Worm (Caenorhabditis elegans) whole organism, young adult: ENCODE results near the gene srh-131.
"Not testable (repeated sequence)": the region's sequence is repeated elsewhere in the genome, so short reads cannot be mapped to it uniquely, and the experiment has no call there.

ENCODE experiments used
- B0019.2 ChIP-seq: fragments of 200-800 bp; sonication (Bioruptor generic); conservative IDR thresholded peaks from 2 replicates; pipeline ENCODE4 v1.3.6; 2022; ENCODE audit warnings: missing genetic modification reagents, missing genetic modification characterization, missing compliant biosample characterization
- D2030.7 ChIP-seq: fragments of 200-800 bp; sonication (Bioruptor generic); IDR thresholded peaks from 2 replicates; pipeline ENCODE4 v1.3.6; 2022; ENCODE audit warnings: missing genetic modification reagents, missing genetic modification characterization, missing compliant biosample characterization
- F49E8.2 ChIP-seq: sonication (generic microtip); optimal IDR thresholded peaks from 3 replicates; lab custom pipeline; 2017; ENCODE audit warnings: missing genetic modification characterization, mild to moderate bottlenecking, missing compliant biosample characterization, antibody characterized with exemption, moderate library complexity; ENCODE audit not compliant: insufficient read depth
- F55B11.4 ChIP-seq: sonication (generic microtip); optimal IDR thresholded peaks from 2 replicates; lab custom pipeline; 2016; ENCODE audit warnings: missing compliant biosample characterization, missing genetic modification characterization, borderline replicate concordance; ENCODE audit not compliant: insufficient read depth
- F57A8.1 ChIP-seq: fragments of 200-800 bp; sonication (Bioruptor generic); optimal IDR thresholded peaks from 2 replicates; lab custom pipeline; 2018; ENCODE audit warnings: mild to moderate bottlenecking, missing genetic modification characterization, moderate library complexity, missing compliant biosample characterization
- F57C9.4 ChIP-seq: sonication (generic microtip); optimal IDR thresholded peaks from 2 replicates; lab custom pipeline; 2017; ENCODE audit warnings: mild to moderate bottlenecking, missing genetic modification characterization, missing compliant biosample characterization
- T26A5.8 ChIP-seq: sonication (generic microtip); optimal IDR thresholded peaks from 2 replicates; lab custom pipeline; 2016; ENCODE audit warnings: missing genetic modification characterization, missing compliant biosample characterization
- Y56A3A.18 ChIP-seq: fragments of 200-800 bp; sonication (Bioruptor generic); IDR thresholded peaks from 2 replicates; pipeline ENCODE4 v1.3.6; 2022; ENCODE audit warnings: missing genetic modification reagents, missing genetic modification characterization, missing compliant biosample characterization
- Y67H2A.10 ChIP-seq: fragments of 200-800 bp; sonication (Bioruptor generic); conservative IDR thresholded peaks from 2 replicates; pipeline ENCODE4 v1.3.6; 2022; ENCODE audit warnings: missing genetic modification reagents, missing genetic modification characterization, missing compliant biosample characterization
- Y79H2A.3 ChIP-seq: fragments of 200-800 bp; sonication (Bioruptor generic); conservative IDR thresholded peaks from 2 replicates; pipeline ENCODE4 v1.3.6; 2022; ENCODE audit warnings: missing genetic modification reagents, missing genetic modification characterization, missing compliant biosample characterization
- atf-7 ChIP-seq: sonication (generic microtip); optimal IDR thresholded peaks from 2 replicates; lab custom pipeline; 2017; ENCODE audit warnings: mild to moderate bottlenecking, missing genetic modification characterization, missing compliant biosample characterization
- bed-1 ChIP-seq: fragments of 200-800 bp; sonication (Bioruptor generic); IDR thresholded peaks from 2 replicates; pipeline ENCODE4 v1.3.6; 2022; ENCODE audit warnings: missing genetic modification reagents, missing genetic modification characterization, missing compliant biosample characterization
- ceh-100 ChIP-seq: fragments of 200-800 bp; sonication (Bioruptor generic); IDR thresholded peaks from 2 replicates; pipeline ENCODE4 v1.3.6; 2022; ENCODE audit warnings: missing genetic modification reagents, missing genetic modification characterization, missing compliant biosample characterization
- ceh-91 ChIP-seq: fragments of 200-800 bp; sonication (Bioruptor generic); IDR thresholded peaks from 2 replicates; pipeline ENCODE4 v1.3.6; 2022; ENCODE audit warnings: missing genetic modification reagents, missing genetic modification characterization, missing compliant biosample characterization
- dox-1 ChIP-seq: fragments of 200-800 bp; sonication (Bioruptor generic); IDR thresholded peaks from 2 replicates; pipeline ENCODE4 v1.3.6; 2022; ENCODE audit warnings: missing genetic modification reagents, missing genetic modification characterization, missing compliant biosample characterization
- efl-1 ChIP-seq: fragments of 150-350 bp; optimal IDR thresholded peaks from 2 replicates; lab custom pipeline; 2014; ENCODE audit warnings: missing biosample characterization, missing genetic modification reagents, missing genetic modification characterization
- egrh-3 ChIP-seq: fragments of 200-800 bp; sonication (Bioruptor generic); IDR thresholded peaks from 2 replicates; pipeline ENCODE4 v1.3.6; 2022; ENCODE audit warnings: missing genetic modification reagents, missing genetic modification characterization, missing compliant biosample characterization
- ekl-4 ChIP-seq: fragments of 200-800 bp; sonication (Bioruptor generic); IDR thresholded peaks from 2 replicates; pipeline ENCODE4 v1.3.6; 2022; ENCODE audit warnings: missing genetic modification reagents, missing genetic modification characterization, missing compliant biosample characterization
- him-1 ChIP-seq: sonication (generic microtip); optimal IDR thresholded peaks from 2 replicates; lab custom pipeline; 2016; ENCODE audit warnings: missing genotype, missing genetic modification reagents, missing genetic modification characterization, missing compliant biosample characterization
- hsf-1 ChIP-seq: fragments of 200-800 bp; sonication (Bioruptor generic); IDR thresholded peaks from 2 replicates; pipeline ENCODE4 v1.3.6; 2022; ENCODE audit warnings: missing genetic modification reagents, missing genetic modification characterization, missing compliant biosample characterization
- let-526 ChIP-seq: fragments of 200-800 bp; sonication (Bioruptor generic); IDR thresholded peaks from 2 replicates; pipeline ENCODE4 v1.3.6; 2022; ENCODE audit warnings: missing genetic modification reagents, missing genetic modification characterization, missing compliant biosample characterization
- lin-26 ChIP-seq: fragments of 200-800 bp; sonication (Bioruptor generic); IDR thresholded peaks from 2 replicates; pipeline ENCODE4 v1.3.6; 2022; ENCODE audit warnings: missing genetic modification reagents, missing genetic modification characterization, missing compliant biosample characterization
- lin-40 ChIP-seq: sonication (generic microtip); optimal IDR thresholded peaks from 2 replicates; lab custom pipeline; 2016; ENCODE audit warnings: missing genetic modification characterization, mild to moderate bottlenecking, missing compliant biosample characterization, missing genotype, missing genetic modification reagents
- madf-6 ChIP-seq: fragments of 200-800 bp; sonication (Bioruptor generic); IDR thresholded peaks from 2 replicates; pipeline ENCODE4 v1.3.6; 2022; ENCODE audit warnings: missing genetic modification reagents, missing genetic modification characterization, missing compliant biosample characterization
- mel-28 ChIP-seq: sonication (generic microtip); optimal IDR thresholded peaks from 2 replicates; lab custom pipeline; 2016; ENCODE audit warnings: borderline replicate concordance, mild to moderate bottlenecking, missing genetic modification characterization, missing compliant biosample characterization
- mxl-1 ChIP-seq: sonication (generic microtip); optimal IDR thresholded peaks from 2 replicates; lab custom pipeline; 2016; ENCODE audit warnings: missing genetic modification characterization, missing compliant biosample characterization
- nfya-1 ChIP-seq: sonication (generic microtip); optimal IDR thresholded peaks from 2 replicates; lab custom pipeline; 2017; ENCODE audit warnings: antibody characterized with exemption, missing compliant biosample characterization, missing genetic modification characterization, borderline replicate concordance; ENCODE audit not compliant: insufficient read depth
- nfya-2 ChIP-seq: fragments of 200-800 bp; sonication (Bioruptor generic); IDR thresholded peaks from 2 replicates; pipeline ENCODE4 v1.3.6; 2022; ENCODE audit warnings: missing genetic modification reagents, missing genetic modification characterization, missing compliant biosample characterization
- nfyb-1 ChIP-seq: fragments of 200-800 bp; sonication (Bioruptor generic); IDR thresholded peaks from 2 replicates; pipeline ENCODE4 v1.3.6; 2022; ENCODE audit warnings: missing genetic modification reagents, missing genetic modification characterization, missing compliant biosample characterization
- nhr-120 ChIP-seq: fragments of 200-800 bp; sonication (Bioruptor generic); IDR thresholded peaks from 2 replicates; pipeline ENCODE4 v1.3.6; 2022; ENCODE audit warnings: missing genetic modification characterization, missing compliant biosample characterization
- nhr-27 ChIP-seq: fragments of 200-800 bp; sonication (Bioruptor generic); optimal IDR thresholded peaks from 2 replicates; lab custom pipeline; 2018; ENCODE audit warnings: mild to moderate bottlenecking, missing genetic modification characterization, moderate library complexity, missing compliant biosample characterization
- nhr-80 ChIP-seq: sonication (generic microtip); optimal IDR thresholded peaks from 2 replicates; lab custom pipeline; 2016; ENCODE audit warnings: missing genetic modification characterization, missing compliant biosample characterization
- nhr-90 ChIP-seq: sonication (generic microtip); optimal IDR thresholded peaks from 2 replicates; lab custom pipeline; 2016; ENCODE audit warnings: missing genotype, mild to moderate bottlenecking, missing genetic modification characterization, missing compliant biosample characterization
- pbrm-1 ChIP-seq: fragments of 200-800 bp; sonication (Bioruptor generic); IDR thresholded peaks from 2 replicates; pipeline ENCODE4 v1.3.6; 2022; ENCODE audit warnings: missing genetic modification reagents, missing genetic modification characterization, missing compliant biosample characterization
- repo-1 ChIP-seq: sonication (generic microtip); optimal IDR thresholded peaks from 2 replicates; lab custom pipeline; 2017; ENCODE audit warnings: mild to moderate bottlenecking, missing genetic modification characterization, missing compliant biosample characterization
- snpc-4 ChIP-seq, 5 experiments: fragments of 150-350 bp in 1 of 5; sonication (generic microtip) in 4 of 5; optimal IDR thresholded peaks; 2 replicates each; lab custom pipeline; 2014 to 2018; ENCODE audit warnings: missing genetic modification characterization in 5 of 5, missing biosample characterization in 3 of 5, antibody characterized with exemption in 2 of 5, mild to moderate bottlenecking in 2 of 5, missing compliant biosample characterization in 2 of 5, missing genotype in 2 of 5, moderate library complexity in 2 of 5, missing genetic modification reagents in 1 of 5
- tlf-1 ChIP-seq: fragments of 200-800 bp; sonication (Bioruptor generic); optimal IDR thresholded peaks from 2 replicates; lab custom pipeline; 2018; ENCODE audit warnings: mild to moderate bottlenecking, missing genetic modification characterization, missing compliant biosample characterization
- zfh-2 ChIP-seq: fragments of 200-800 bp; sonication (Bioruptor generic); conservative IDR thresholded peaks from 2 replicates; pipeline ENCODE4 v1.3.6; 2022; ENCODE audit warnings: missing genetic modification reagents, missing genetic modification characterization, missing compliant biosample characterization
- ztf-26 ChIP-seq: sonication (generic microtip); optimal IDR thresholded peaks from 2 replicates; lab custom pipeline; 2017; ENCODE audit warnings: missing genetic modification characterization, missing compliant biosample characterization

Gene srh-131

ce11 chrV:17021361-17021760, 16.1 kb downstream of the srh-131 start, which contains the start of gene F49H6.12:
F49H6.12 (minus strand) TSS chrV:17021461.
- TF ChIP-seq Y79H2A.3 = no peak
- TF ChIP-seq efl-1 (GFP tag; lab: Kevin White, UChicago) = no peak
- no peak for TF ChIP-seq lin-40 (tag; lab: Kevin White, UChicago)
- TF ChIP-seq nhr-120 = no peak
- no peak for TF ChIP-seq bed-1 (GFP tag; lab: Robert Waterston, UW)
- TF ChIP-seq mel-28 = no peak
- no peak for TF ChIP-seq Y56A3A.18 (GFP tag; lab: Robert Waterston, UW)
- no peak for TF ChIP-seq F57C9.4 (tag; lab: Kevin White, UChicago)
- no peak for TF ChIP-seq B0019.2 (GFP tag; lab: Robert Waterston, UW)
- TF ChIP-seq Y67H2A.10 = no peak
- no peak for TF ChIP-seq nfya-1
- TF ChIP-seq T26A5.8 (tag; lab: Kevin White, UChicago) = no peak

- TF ChIP-seq dox-1 (GFP tag; lab: Robert Waterston, UW) (peak; percentile 39; the same call in 1 of the 2 replicates), nfyb-1 (GFP tag; lab: Robert Waterston, UW) (0 out of 2 replicates have a peak, but pooled peaks have one; percentile 39), snpc-4 (tag; optimal IDR thresholded peaks at IDR 0.05; lab: Kevin White, UChicago) (peak in 1 of 4 experiments; percentile 59), egrh-3 (GFP tag; lab: Robert Waterston, UW) (peak; percentile 74; the same call in 1 of the 2 replicates), lin-26 (GFP tag; lab: Robert Waterston, UW) (0 out of 2 replicates have a peak, but pooled peaks have one; percentile 36), ceh-91 (GFP tag; lab: Robert Waterston, UW) (0 out of 2 replicates have a peak, but pooled peaks have one; percentile 15), pbrm-1 (GFP tag; lab: Robert Waterston, UW) (0 out of 2 replicates have a peak, but pooled peaks have one; percentile 20), zfh-2 (GFP tag; lab: Robert Waterston, UW) (peak; percentile 90)
- TF ChIP-seq snpc-4 (GFP tag; optimal IDR thresholded peaks at IDR 0.05; lab: Kevin White, UChicago) = not testable (repeated sequence)
These were observed 16.8 kb downstream of the srh-131 start for ce11 chrV:17022100-17022499.

- no peak for TF ChIP-seq ceh-91 (GFP tag; lab: Robert Waterston, UW)
- no peak for TF ChIP-seq mxl-1
- no peak for TF ChIP-seq lin-26 (GFP tag; lab: Robert Waterston, UW)
- TF ChIP-seq nhr-90 = no peak
- TF ChIP-seq ztf-26 = no peak
- TF ChIP-seq him-1 (tag; lab: Kevin White, UChicago) = no peak
- TF ChIP-seq zfh-2 (GFP tag; lab: Robert Waterston, UW) = no peak
- no peak for TF ChIP-seq snpc-4 (GFP tag; optimal IDR thresholded peaks at IDR 0.05; lab: Kevin White, UChicago)
- peak in 1 of 4 experiments; percentile 40 for TF ChIP-seq snpc-4 (tag; optimal IDR thresholded peaks at IDR 0.05; lab: Kevin White, UChicago)
- TF ChIP-seq nhr-80 (tag; lab: Kevin White, UChicago) = peak; percentile 37
- no peak for TF ChIP-seq hsf-1
- TF ChIP-seq let-526 = no peak
- TF ChIP-seq D2030.7 (GFP tag; lab: Robert Waterston, UW) = no peak
- TF ChIP-seq tlf-1 (GFP tag; lab: Kevin White, UChicago) = no peak
These were observed 17.5 kb downstream of the srh-131 start, which contains the start of the genes F49H6.8 and F49H6.5 for ce11 chrV:17022613-17023322. F49H6.8 (minus strand) TSS chrV:17022663. F49H6.5 (plus strand) TSS chrV:17023241.

ce11 chrV:17026289-17026688, 21.0 kb downstream of the srh-131 start, which contains the start of gene F49H6.15:
F49H6.15 (minus strand) TSS chrV:17026389.
- TF ChIP-seq ekl-4 (GFP tag; lab: Robert Waterston, UW) (no peak), F49E8.2 (tag; lab: Kevin White, UChicago) (no peak), F57A8.1 (GFP tag; lab: Kevin White, UChicago) (no peak), nfyb-1 (GFP tag; lab: Robert Waterston, UW) (no peak), repo-1 (tag; lab: Kevin White, UChicago) (no peak), F55B11.4 (tag; lab: Kevin White, UChicago) (no peak), atf-7 (tag; lab: Kevin White, UChicago) (no peak), nfya-2 (no peak), ceh-100 (GFP tag; lab: Robert Waterston, UW) (no peak), madf-6 (no peak), nhr-27 (tag; lab: Kevin White, UChicago) (no peak)
